Worm (Caenorhabditis elegans): Measurements from ENCODE around the gene rexd-1.

The rexd-1 gene

DNA sequence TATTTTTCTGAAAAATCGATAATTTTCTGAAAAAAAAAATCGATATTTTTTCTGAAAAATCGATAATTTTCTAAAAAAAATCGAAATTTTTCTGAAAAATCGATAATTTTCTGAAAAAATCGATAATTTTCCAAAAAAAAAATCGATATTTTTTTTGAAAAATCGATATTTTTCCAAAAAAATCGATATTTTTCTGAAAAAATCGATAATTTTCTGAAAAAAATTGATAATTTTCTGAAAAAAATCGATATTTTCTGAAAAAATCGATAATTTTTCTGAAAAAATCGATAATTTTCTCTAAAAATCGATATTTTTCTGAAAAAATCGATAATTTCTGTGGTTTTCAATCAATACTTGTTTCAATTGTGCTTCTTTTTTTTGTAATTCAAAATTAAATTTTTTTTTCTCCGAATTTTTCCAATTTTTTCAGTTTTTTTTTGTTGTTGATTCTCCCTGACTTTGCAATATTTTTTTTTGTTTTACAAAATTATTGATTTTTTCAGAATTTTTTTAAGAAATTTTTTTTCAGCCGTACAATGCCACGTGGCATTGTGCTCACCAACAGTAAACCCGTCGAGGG is at the start of gene rexd-1:
Gene rexd-1, plus strand, starts transcription at position 530 of the 580 bp plus-strand sequence.
- TF ChIP-seq scrt-1 (GFP tag; IDR thresholded peaks at IDR 0.05) (no peak), hmg-4 (GFP tag; optimal IDR thresholded peaks at IDR 0.05) (no peak), aly-1 (tag; optimal IDR thresholded peaks at IDR 0.05) (no peak), tra-4 (tag; optimal IDR thresholded peaks at IDR 0.05) (no peak), hnd-1 (tag; optimal IDR thresholded peaks at IDR 0.05) (no peak), flt-1 (GFP tag; IDR thresholded peaks at IDR 0.05) (no peak), ceh-36 (tag; optimal IDR thresholded peaks at IDR 0.05) (no peak), B0310.2 (tag; optimal IDR thresholded peaks at IDR 0.05) (no peak), hmbx-1 (tag; optimal IDR thresholded peaks at IDR 0.05) (no peak), ceh-13 (GFP tag; optimal IDR thresholded peaks at IDR 0.05) (no peak), ets-7 (tag; optimal IDR thresholded peaks at IDR 0.05) (no peak), tbx-37 (GFP tag; conservative IDR thresholded peaks at IDR 0.05) (no peak)

ce11 chrIII:1785776-1786175 is 48.5 kb upstream of the rexd-1 start:
- no peak for TF ChIP-seq aly-1 (tag; optimal IDR thresholded peaks at IDR 0.05)
- no peak for TF ChIP-seq tbx-11 (GFP tag; IDR thresholded peaks at IDR 0.05)
- TF ChIP-seq sea-1 (GFP tag; conservative IDR thresholded peaks at IDR 0.05): no peak
- TF ChIP-seq ceh-13 (GFP tag; optimal IDR thresholded peaks at IDR 0.05): no peak
- TF ChIP-seq flt-1 (GFP tag; IDR thresholded peaks at IDR 0.05): no peak
- no peak for TF ChIP-seq hmg-4 (GFP tag; optimal IDR thresholded peaks at IDR 0.05)
- TF ChIP-seq B0310.2 (tag; optimal IDR thresholded peaks at IDR 0.05): no peak
- TF ChIP-seq scrt-1 (GFP tag; IDR thresholded peaks at IDR 0.05): no peak
- no peak for TF ChIP-seq ets-7 (tag; optimal IDR thresholded peaks at IDR 0.05)
- TF ChIP-seq ceh-36 (tag; optimal IDR thresholded peaks at IDR 0.05): no peak
- TF ChIP-seq ama-1 (optimal IDR thresholded peaks at IDR 0.05): no peak
- no peak for TF ChIP-seq tbx-37 (GFP tag; conservative IDR thresholded peaks at IDR 0.05)
- TF ChIP-seq F13C5.2 (tag; optimal IDR thresholded peaks at IDR 0.05): no peak
- no peak for TF ChIP-seq tra-4 (tag; optimal IDR thresholded peaks at IDR 0.05)
- TF ChIP-seq hnd-1 (tag; optimal IDR thresholded peaks at IDR 0.05): no peak
- TF ChIP-seq hmbx-1 (tag; optimal IDR thresholded peaks at IDR 0.05): no peak
- no peak for TF ChIP-seq pes-1 (GFP tag; IDR thresholded peaks at IDR 0.05)

DNA sequence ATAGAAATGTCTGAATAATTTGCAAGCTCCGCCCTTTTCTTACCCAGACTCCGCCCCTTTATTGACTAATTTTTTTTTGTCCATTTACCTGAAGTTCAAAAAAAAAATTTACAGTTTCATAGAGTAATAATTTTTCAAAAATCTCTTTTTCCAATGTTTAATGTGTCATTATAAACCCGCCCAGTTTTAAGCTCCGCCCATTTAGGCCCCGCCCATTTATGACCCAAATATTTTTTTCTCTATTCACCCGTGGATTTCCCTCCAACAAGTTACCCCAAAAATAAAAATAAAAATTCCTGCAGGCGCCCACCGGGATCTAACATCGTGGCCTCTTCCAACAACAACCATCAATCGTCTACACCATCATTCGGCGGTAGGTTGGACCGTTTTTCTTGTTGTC is 46.3 kb upstream of the rexd-1 start, which contains the start of gene rimb-1:
Gene rimb-1, plus strand, starts transcription at position 301 of the 400 bp plus-strand sequence.
- TF ChIP-seq tbx-11 (GFP tag; IDR thresholded peaks at IDR 0.05) (no peak), hmbx-1 (tag; optimal IDR thresholded peaks at IDR 0.05) (no peak), hnd-1 (tag; optimal IDR thresholded peaks at IDR 0.05) (no peak), hmg-4 (GFP tag; optimal IDR thresholded peaks at IDR 0.05) (no peak)

DNA sequence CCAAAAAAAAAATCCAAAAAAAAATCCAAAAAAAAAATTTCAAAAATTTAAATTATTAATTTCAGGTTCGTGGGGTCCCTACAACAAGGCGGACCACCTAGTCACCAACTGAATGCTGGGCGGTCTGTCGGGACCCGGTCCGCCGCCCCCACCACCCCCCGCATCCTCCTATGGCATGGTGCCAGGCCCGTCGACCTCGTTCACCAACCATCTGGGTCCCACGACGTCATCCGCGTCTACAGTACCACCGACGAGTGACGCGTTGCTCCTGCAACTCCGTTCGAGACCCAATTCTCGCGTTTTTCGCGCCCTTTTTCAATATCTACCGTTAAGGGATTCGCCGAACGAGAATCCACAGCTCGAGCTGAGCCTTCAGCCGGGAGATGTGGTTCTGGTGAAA is 45.3 kb upstream of the rexd-1 start:
- no peak for TF ChIP-seq B0310.2 (tag; optimal IDR thresholded peaks at IDR 0.05)
- no peak for TF ChIP-seq hmg-4 (GFP tag; optimal IDR thresholded peaks at IDR 0.05)
- no peak for TF ChIP-seq F13C5.2 (tag; optimal IDR thresholded peaks at IDR 0.05)
- TF ChIP-seq tbx-11 (GFP tag; IDR thresholded peaks at IDR 0.05): no peak
- no peak for TF ChIP-seq tra-4 (tag; optimal IDR thresholded peaks at IDR 0.05)
- TF ChIP-seq flt-1 (GFP tag; IDR thresholded peaks at IDR 0.05): no peak
- no peak for TF ChIP-seq pes-1 (GFP tag; IDR thresholded peaks at IDR 0.05)
- no peak for TF ChIP-seq hnd-1 (tag; optimal IDR thresholded peaks at IDR 0.05)
- TF ChIP-seq sea-1 (GFP tag; conservative IDR thresholded peaks at IDR 0.05): no peak
- TF ChIP-seq scrt-1 (GFP tag; IDR thresholded peaks at IDR 0.05): no peak
- no peak for TF ChIP-seq ama-1 (optimal IDR thresholded peaks at IDR 0.05)
- no peak for TF ChIP-seq ceh-36 (tag; optimal IDR thresholded peaks at IDR 0.05)
- TF ChIP-seq aly-1 (tag; optimal IDR thresholded peaks at IDR 0.05): no peak
- no peak for TF ChIP-seq ets-7 (tag; optimal IDR thresholded peaks at IDR 0.05)
- TF ChIP-seq hmbx-1 (tag; optimal IDR thresholded peaks at IDR 0.05): no peak
- no peak for TF ChIP-seq tbx-37 (GFP tag; conservative IDR thresholded peaks at IDR 0.05)
- no peak for TF ChIP-seq ceh-13 (GFP tag; optimal IDR thresholded peaks at IDR 0.05)

- TF ChIP-seq ets-7 (tag; optimal IDR thresholded peaks at IDR 0.05): no peak
- TF ChIP-seq flt-1 (GFP tag; IDR thresholded peaks at IDR 0.05): no peak
These were observed 42.4 kb upstream of the rexd-1 start for ce11 chrIII:1791949-1792348.

ce11 chrIII:1793416-1793815 is 40.9 kb upstream of the rexd-1 start:
- TF ChIP-seq tra-4 (tag; optimal IDR thresholded peaks at IDR 0.05): no peak
- no peak for TF ChIP-seq sea-1 (GFP tag; conservative IDR thresholded peaks at IDR 0.05)
- TF ChIP-seq tbx-37 (GFP tag; conservative IDR thresholded peaks at IDR 0.05): no peak
- TF ChIP-seq hnd-1 (tag; optimal IDR thresholded peaks at IDR 0.05): no peak
- TF ChIP-seq ceh-13 (GFP tag; optimal IDR thresholded peaks at IDR 0.05): no peak
- no peak for TF ChIP-seq tbx-11 (GFP tag; IDR thresholded peaks at IDR 0.05)
- no peak for TF ChIP-seq F13C5.2 (tag; optimal IDR thresholded peaks at IDR 0.05)

DNA sequence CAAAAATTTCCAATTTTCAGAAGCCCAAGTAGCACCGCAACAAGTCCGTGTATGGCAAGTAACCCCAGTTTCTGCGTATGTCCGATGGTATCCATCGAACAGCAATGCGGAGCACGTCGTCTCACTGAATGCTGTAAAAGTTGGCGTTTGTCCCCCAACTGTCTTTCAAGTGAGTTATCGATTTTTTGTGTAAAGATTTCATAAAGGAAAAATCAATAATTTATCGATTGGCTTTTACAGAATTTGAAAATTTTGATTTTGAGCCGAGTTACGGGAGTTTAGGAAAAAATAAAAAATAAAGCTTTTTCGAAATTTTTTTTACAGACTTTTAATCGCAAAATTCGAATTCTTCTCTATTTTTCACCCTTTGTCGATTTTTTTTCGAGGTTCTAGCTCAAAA is 40.2 kb upstream of the rexd-1 start:
- TF ChIP-seq sea-1 (GFP tag; conservative IDR thresholded peaks at IDR 0.05) (no peak), tbx-37 (GFP tag; conservative IDR thresholded peaks at IDR 0.05) (no peak), hmbx-1 (tag; optimal IDR thresholded peaks at IDR 0.05) (no peak), flt-1 (GFP tag; IDR thresholded peaks at IDR 0.05) (no peak), hmg-4 (GFP tag; optimal IDR thresholded peaks at IDR 0.05) (no peak), B0310.2 (tag; optimal IDR thresholded peaks at IDR 0.05) (no peak), ama-1 (optimal IDR thresholded peaks at IDR 0.05) (no peak), ceh-13 (GFP tag; optimal IDR thresholded peaks at IDR 0.05) (no peak), tbx-11 (GFP tag; IDR thresholded peaks at IDR 0.05) (no peak), pes-1 (GFP tag; IDR thresholded peaks at IDR 0.05) (no peak), tra-4 (tag; optimal IDR thresholded peaks at IDR 0.05) (no peak), hnd-1 (tag; optimal IDR thresholded peaks at IDR 0.05) (no peak), F13C5.2 (tag; optimal IDR thresholded peaks at IDR 0.05) (no peak), aly-1 (tag; optimal IDR thresholded peaks at IDR 0.05) (no peak), scrt-1 (GFP tag; IDR thresholded peaks at IDR 0.05) (no peak)

- TF ChIP-seq ceh-36 (tag; optimal IDR thresholded peaks at IDR 0.05) (no peak), scrt-1 (GFP tag; IDR thresholded peaks at IDR 0.05) (no peak), F13C5.2 (tag; optimal IDR thresholded peaks at IDR 0.05) (no peak), tbx-37 (GFP tag; conservative IDR thresholded peaks at IDR 0.05) (no peak), aly-1 (tag; optimal IDR thresholded peaks at IDR 0.05) (no peak), tra-4 (tag; optimal IDR thresholded peaks at IDR 0.05) (no peak), hnd-1 (tag; optimal IDR thresholded peaks at IDR 0.05) (no peak), B0310.2 (tag; optimal IDR thresholded peaks at IDR 0.05) (no peak), ets-7 (tag; optimal IDR thresholded peaks at IDR 0.05) (no peak), pes-1 (GFP tag; IDR thresholded peaks at IDR 0.05) (no peak), sea-1 (GFP tag; conservative IDR thresholded peaks at IDR 0.05) (no peak), ceh-13 (GFP tag; optimal IDR thresholded peaks at IDR 0.05) (no peak)
These were observed 34.9 kb upstream of the rexd-1 start for ce11 chrIII:1799407-1799806.
